Worm (Caenorhabditis elegans): ENCODE measurements around the gene F45E1.4.

ce11 chrX:7952226-7953062 is 33.3 kb upstream of the F45E1.4 start:
- TF ChIP-seq ama-1 (optimal IDR thresholded peaks at IDR 0.05), result no peak
- no peak for TF ChIP-seq C16A3.4 (tag; optimal IDR thresholded peaks at IDR 0.05)
- TF ChIP-seq hlh-4 (tag; optimal IDR thresholded peaks at IDR 0.05), result no peak
- TF ChIP-seq snu-23 (GFP tag; optimal IDR thresholded peaks at IDR 0.05), result peak; percentile 53
